Fruit fly (Drosophila melanogaster) Kc167 (cell line): ENCODE results near the gene Cpr64Ac.

Experiments
- Myc ChIP-seq: fragments of >200 bp; optimal IDR thresholded peaks from 2 replicates; lab custom pipeline; 2017; ENCODE audit warnings: missing external identifiers
- Sin3A ChIP-seq: fragments of >200 bp; optimal IDR thresholded peaks from 2 replicates; lab custom pipeline; 2018; ENCODE audit warnings: missing external identifiers
- h ChIP-seq: fragments of >200 bp; optimal IDR thresholded peaks from 3 replicates; lab custom pipeline; 2018; ENCODE audit warnings: missing external identifiers
- insv ChIP-seq: fragments of >200 bp; optimal IDR thresholded peaks from 3 replicates; lab custom pipeline; 2018; ENCODE audit warnings: missing external identifiers
- psq ChIP-seq: fragments of >200 bp; optimal IDR thresholded peaks from 2 replicates; lab custom pipeline; 2017; ENCODE audit warnings: missing external identifiers
- ttk ChIP-seq: sonication (Bioruptor generic); optimal IDR thresholded peaks from 2 replicates; lab custom pipeline; 2017; ENCODE audit warnings: missing external identifiers

The Cpr64Ac gene

DNA sequence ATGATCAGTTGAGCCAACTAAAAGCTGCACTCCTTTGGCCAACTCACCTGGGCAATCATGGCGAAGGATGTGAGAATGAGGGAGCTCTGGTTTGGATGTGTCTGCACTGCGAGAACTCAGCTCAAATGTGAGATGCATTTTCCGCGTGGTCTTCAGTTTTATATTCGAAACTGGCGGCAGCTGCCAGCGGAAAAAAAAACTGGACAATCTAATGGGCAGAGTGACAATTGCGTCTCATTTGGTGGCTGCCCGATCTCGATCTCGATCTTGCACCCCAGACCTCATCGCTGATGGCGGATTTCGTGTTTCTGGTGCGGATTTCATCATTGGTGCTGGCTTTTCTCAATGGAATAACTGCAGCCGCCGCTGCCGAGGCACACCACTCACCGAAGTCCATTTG, at the start of gene Cpr64Ac:
Cpr64Ac (minus strand) TSS at position 101 of the 400 bp plus-strand sequence.
- TF ChIP-seq h (lab: Kevin White, UChicago): no peak
- no peak for TF ChIP-seq Myc
- TF ChIP-seq Sin3A: no peak
- TF ChIP-seq ttk: no peak
- no peak for TF ChIP-seq insv (lab: Kevin White, UChicago)
- TF ChIP-seq psq (lab: Kevin White, UChicago): no peak

DNA sequence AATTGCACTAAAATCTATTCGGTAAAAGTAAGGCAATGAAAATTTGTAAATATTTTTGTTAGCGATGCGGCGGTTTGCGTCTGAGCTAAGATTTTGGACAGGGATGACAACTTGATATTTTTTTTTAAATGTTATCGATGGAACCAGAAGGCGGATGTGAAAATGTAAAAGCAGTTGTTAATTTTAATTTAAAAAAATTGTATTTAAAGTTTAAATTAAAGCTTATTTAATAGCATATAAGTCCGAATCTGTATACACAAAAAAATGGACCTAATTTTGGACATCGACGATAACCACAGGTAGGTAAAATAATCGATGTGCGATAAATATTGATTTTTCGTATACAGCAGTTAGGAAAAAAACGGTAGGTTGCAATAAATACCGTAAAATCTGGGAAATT, 49.7 kb upstream of the Cpr64Ac start, which contains the start of the genes CG11586 and VhaM9.7-a:
CG11586 (minus strand) TSS at position 87 of the 400 bp plus-strand sequence.
VhaM9.7-a (plus strand) TSS at position 322 of the 400 bp plus-strand sequence.
- no peak for TF ChIP-seq insv (lab: Kevin White, UChicago)
- TF ChIP-seq psq (lab: Kevin White, UChicago): no peak
- no peak for TF ChIP-seq Myc
- no peak for TF ChIP-seq h (lab: Kevin White, UChicago)
- no peak for TF ChIP-seq Sin3A
- no peak for TF ChIP-seq ttk

dm6 chr3L:4261177-4261576, 48.5 kb upstream of the Cpr64Ac start:
- TF ChIP-seq insv (lab: Kevin White, UChicago): no peak
- no peak for TF ChIP-seq psq (lab: Kevin White, UChicago)

dm6 chr3L:4259102-4259558, 46.4 kb upstream of the Cpr64Ac start, which contains the start of the genes CG15011 and CG1309:
Gene CG15011 (minus strand): TSS chr3L:4259152.
Gene CG1309 (plus strand): TSS chr3L:4259430.
- TF ChIP-seq ttk (no peak), h (lab: Kevin White, UChicago) (no peak), psq (lab: Kevin White, UChicago) (no peak), Sin3A (no peak)

DNA sequence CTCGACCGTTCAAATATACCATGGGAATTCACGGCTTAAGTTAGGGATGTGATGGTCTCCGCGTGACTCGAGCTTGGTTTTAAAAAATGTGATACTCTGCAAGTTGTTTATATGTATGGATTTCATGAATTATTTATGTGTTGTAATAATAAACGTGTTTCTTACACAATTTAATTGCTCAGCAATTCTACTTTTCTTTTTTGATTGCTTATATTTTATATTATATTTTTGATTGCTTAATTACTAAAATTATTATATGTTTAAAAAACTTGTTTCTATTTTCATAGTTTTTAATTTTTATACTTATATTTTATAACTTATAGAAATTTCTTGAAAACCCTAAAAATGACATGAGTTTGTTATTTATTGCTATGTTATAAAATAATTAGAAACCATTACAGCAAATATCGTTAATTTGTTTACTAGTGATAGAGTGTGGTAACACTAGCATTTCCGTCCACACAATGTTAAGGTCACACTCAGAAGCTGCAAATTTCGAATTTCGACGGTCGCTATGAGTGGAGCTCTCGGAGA, 41.7 kb upstream of the Cpr64Ac start, which contains the start of the genes ago and CG1265:
ago (minus strand) TSS at position 6 of the 534 bp plus-strand sequence.
CG1265 (plus strand) TSS at position 476 of the 534 bp plus-strand sequence.
- TF ChIP-seq Myc: no peak
- TF ChIP-seq h (lab: Kevin White, UChicago): no peak
- TF ChIP-seq Sin3A: peak; percentile 30

- no peak for TF ChIP-seq insv (lab: Kevin White, UChicago)
- no peak for TF ChIP-seq Sin3A
- no peak for TF ChIP-seq ttk
- no peak for TF ChIP-seq psq (lab: Kevin White, UChicago)
- no peak for TF ChIP-seq h (lab: Kevin White, UChicago)
- no peak for TF ChIP-seq Myc
These were observed 41.0 kb upstream of the Cpr64Ac start for dm6 chr3L:4253611-4254300.

dm6 chr3L:4252862-4253610, 40.3 kb upstream of the Cpr64Ac start:
- TF ChIP-seq insv (lab: Kevin White, UChicago): no peak
- no peak for TF ChIP-seq Sin3A

DNA sequence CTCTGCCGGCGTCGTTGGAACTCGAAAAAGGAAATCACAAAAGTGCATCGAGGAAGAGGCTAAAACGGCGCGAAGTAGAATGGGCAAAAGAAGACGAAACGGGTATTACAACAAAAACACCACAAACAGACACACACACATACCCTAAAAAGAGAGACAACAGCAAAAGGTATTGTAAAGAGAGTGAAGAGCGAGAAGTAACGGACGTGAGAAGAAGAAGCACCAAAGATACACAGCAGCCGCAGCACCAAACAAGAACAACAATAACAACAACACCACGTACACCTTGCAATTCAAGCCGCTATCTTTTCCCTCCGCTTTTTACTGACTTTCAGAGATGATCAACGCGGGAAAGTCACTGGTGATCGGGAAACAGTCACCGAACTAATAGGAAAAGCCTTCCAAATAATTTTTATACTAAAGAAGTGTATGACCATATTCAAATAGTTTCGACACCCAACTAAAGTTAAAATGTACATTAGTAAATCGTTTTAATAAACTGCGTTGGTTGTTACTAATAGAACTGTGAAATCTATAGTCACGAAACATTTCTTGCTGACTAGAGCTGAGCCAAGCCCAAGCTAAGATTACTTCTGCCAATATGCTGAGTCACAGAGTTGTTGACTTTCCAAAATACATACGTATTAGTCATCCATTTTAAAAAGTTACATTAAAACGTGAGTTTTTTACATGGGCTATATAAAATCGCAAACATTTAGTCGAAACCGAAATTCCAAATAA, 39.6 kb upstream of the Cpr64Ac start:
- TF ChIP-seq insv (lab: Kevin White, UChicago) (no peak), Sin3A (no peak), Myc (no peak), ttk (no peak)

DNA sequence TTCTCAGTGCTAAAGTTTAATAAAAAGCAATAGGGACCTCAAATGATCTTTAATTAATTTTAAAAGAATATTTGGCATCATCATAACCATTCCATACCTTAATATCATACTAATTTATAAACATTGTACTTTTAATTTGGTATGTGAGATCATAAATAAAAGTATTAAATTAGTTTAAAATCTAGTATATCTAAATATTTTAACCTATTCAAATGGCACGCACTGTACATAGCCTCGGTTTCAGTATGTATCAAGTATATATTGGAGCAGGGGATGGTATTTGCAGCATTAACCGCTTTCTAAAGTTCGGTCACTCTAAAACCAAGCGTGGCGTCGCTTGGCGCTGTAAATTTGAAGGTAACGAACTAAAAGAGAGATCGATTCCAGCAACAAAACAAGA, 29.7 kb upstream of the Cpr64Ac start, which contains the start of gene pav:
pav (plus strand) TSS at position 307 of the 400 bp plus-strand sequence.
- TF ChIP-seq ttk: no peak
- no peak for TF ChIP-seq insv (lab: Kevin White, UChicago)
- TF ChIP-seq Sin3A: no peak
- TF ChIP-seq psq (lab: Kevin White, UChicago): no peak
- no peak for TF ChIP-seq Myc
- TF ChIP-seq h (lab: Kevin White, UChicago): no peak

DNA sequence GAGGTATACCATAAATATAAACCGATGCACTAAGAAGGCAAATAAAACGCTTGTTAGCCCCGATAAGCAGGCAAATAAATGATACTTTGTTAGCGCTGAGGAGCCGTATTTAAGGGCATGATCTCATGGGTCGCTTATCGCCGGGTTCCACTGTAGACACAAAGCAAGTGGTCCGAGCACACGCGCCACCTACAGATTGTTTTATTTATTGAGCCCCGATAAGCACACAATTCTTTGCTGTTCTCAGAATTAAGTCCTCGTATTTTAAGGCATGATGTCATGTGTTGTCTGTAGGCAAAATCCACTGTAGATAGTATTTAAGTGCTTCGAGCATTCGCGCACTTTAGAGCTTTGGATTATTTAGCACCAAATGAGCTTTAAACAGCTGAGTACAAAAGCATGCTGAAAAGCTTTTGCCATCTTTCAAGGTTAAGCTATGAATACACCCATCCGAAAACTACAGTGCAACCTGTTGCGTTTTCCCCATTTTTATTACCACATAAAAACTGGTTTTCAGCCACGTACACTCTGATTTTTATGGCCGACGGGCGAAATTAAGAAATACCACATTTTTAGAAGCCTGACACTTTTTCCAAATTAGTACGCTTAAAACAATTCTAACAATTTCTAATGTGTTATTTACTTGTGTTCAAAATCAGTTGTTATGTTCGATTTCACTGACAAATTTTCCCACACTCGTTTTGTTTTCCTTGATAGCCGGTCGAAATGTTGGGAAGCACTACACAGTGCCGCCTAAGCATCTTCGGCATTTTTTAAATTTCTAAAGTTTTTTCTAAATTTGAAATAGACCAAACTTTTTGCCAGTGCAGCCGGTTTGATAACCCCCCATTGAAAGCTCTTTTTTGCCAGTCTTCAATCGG, 27.0 kb upstream of the Cpr64Ac start, which contains the start of gene Sqor:
Sqor (plus strand) TSS at position 732 of the 881 bp plus-strand sequence.
- TF ChIP-seq psq (lab: Kevin White, UChicago): no peak
- no peak for TF ChIP-seq h (lab: Kevin White, UChicago)
- no peak for TF ChIP-seq Myc
- TF ChIP-seq insv (lab: Kevin White, UChicago): no peak
- TF ChIP-seq Sin3A: no peak
- no peak for TF ChIP-seq ttk

DNA sequence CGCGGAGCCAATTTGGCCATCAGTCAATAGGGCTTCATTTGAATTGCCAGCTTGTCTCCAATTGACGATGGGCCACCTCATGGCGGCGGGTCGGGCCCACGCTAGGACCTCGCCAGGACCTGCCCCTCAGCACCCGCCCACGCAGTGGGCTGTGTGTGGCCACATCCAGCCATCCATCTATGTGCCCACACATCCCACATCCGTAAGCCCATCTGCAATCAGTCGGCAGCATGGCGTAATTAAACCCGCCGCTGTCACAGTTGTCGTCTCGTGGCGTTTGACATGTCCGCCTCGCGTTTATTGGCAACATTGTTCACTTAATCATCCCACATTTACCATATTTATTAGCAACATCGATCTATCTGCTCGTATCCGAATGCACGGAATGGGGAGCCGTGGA, 25.5 kb upstream of the Cpr64Ac start:
- TF ChIP-seq insv (lab: Kevin White, UChicago) (no peak), ttk (no peak), Sin3A (no peak), h (lab: Kevin White, UChicago) (no peak), psq (lab: Kevin White, UChicago) (no peak), Myc (no peak)
